Worm (Caenorhabditis elegans): Measurements from ENCODE around the gene sams-1.

sams-1 gene

DNA sequence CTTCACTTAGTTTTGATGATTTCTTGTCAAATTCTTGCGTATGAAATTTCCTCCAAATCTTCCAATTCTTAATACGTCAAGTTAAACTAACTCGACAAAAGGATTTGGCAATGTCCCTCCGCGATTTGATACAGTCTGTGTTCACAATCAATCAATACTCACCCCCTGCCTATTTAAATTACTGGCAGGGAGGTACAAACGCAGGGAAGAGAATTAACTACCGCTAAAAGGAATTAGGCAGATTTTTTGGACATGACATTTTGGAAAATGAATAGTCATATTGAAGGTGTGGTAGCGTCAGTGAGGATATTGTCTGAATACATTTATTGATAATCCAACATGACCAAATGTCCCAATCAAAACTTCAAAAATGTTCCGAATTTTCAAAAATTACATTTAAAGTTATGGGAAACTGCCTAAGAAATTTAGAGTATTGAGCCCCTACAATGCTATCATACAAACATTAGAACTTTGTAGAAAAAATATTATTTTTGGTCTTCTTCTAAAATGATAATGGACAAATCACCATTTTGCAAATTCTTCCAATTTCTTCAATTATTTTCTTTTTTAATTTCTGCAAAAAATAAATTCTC, 28.3 kb upstream of the sams-1 start (continued):
- TF ChIP-seq nhr-237 (tag; optimal IDR thresholded peaks at IDR 0.05) (peak; percentile 90), nhr-11 (tag; optimal IDR thresholded peaks at IDR 0.05) (peak; percentile 99), hmg-1.1 (GFP tag; IDR thresholded peaks at IDR 0.05) (peak; percentile 99), ztf-7 (tag; optimal IDR thresholded peaks at IDR 0.05) (peak; percentile 97), pha-4 (GFP tag; IDR thresholded peaks at IDR 0.05) (peak; percentile 97), pha-4 (tag; optimal IDR thresholded peaks at IDR 0.05) (peak; percentile 78), hlh-11 (tag; optimal IDR thresholded peaks at IDR 0.05) (peak; percentile 97), F37D6.2 (tag; optimal IDR thresholded peaks at IDR 0.05) (peak; percentile 99), fkh-10 (GFP tag; optimal IDR thresholded peaks at IDR 0.05) (peak; percentile 98), saeg-2 (GFP tag; IDR thresholded peaks at IDR 0.05) (peak; percentile 95), T26A8.4 (GFP tag; IDR thresholded peaks at IDR 0.05) (peak; percentile 99), unc-130 (GFP tag; optimal IDR thresholded peaks at IDR 0.05) (peak; percentile 42), php-3 (GFP tag; IDR thresholded peaks at IDR 0.05) (peak; percentile 96), spr-3 (GFP tag; optimal IDR thresholded peaks at IDR 0.05) (peak; percentile 98), madf-9 (GFP tag; conservative IDR thresholded peaks at IDR 0.05) (peak; percentile 97), R02D3.7 (tag; optimal IDR thresholded peaks at IDR 0.05) (peak; percentile 1), ceh-44 (GFP tag; IDR thresholded peaks at IDR 0.05) (no peak), dmd-8 (GFP tag; IDR thresholded peaks at IDR 0.05) (peak; percentile 72), ZK546.5 (tag; optimal IDR thresholded peaks at IDR 0.05) (peak; percentile 31 to 75), mxl-3 (GFP tag; optimal IDR thresholded peaks at IDR 0.05) (peak; percentile 92), skn-1 (tag; optimal IDR thresholded peaks at IDR 0.05) (no peak), daf-19 (GFP tag; conservative IDR thresholded peaks at IDR 0.05) (peak; percentile 96), fos-1 (tag; optimal IDR thresholded peaks at IDR 0.05) (peak; percentile 85), set-16 (GFP tag; IDR thresholded peaks at IDR 0.05) (no peak), zag-1 (tag; optimal IDR thresholded peaks at IDR 0.05) (peak; percentile 94), hif-1 (tag; optimal IDR thresholded peaks at IDR 0.05) (peak; percentile 82 to 92), nhr-111 (GFP tag; optimal IDR thresholded peaks at IDR 0.05) (peak; percentile 36), egl-27 (tag; optimal IDR thresholded peaks at IDR 0.05) (peak; percentile 52), vab-7 (GFP tag; IDR thresholded peaks at IDR 0.05) (peak; percentile 87), aly-2 (tag; optimal IDR thresholded peaks at IDR 0.05) (no peak), tra-1 (GFP tag; IDR thresholded peaks at IDR 0.05) (peak; percentile 95), egl-43 (GFP tag; IDR thresholded peaks at IDR 0.05) (peak; percentile 98), zfp-3 (GFP tag; conservative IDR thresholded peaks at IDR 0.05) (peak; percentile 94), mxl-2 (GFP tag; conservative IDR thresholded peaks at IDR 0.05) (peak; percentile 84), F26F4.8 (GFP tag; conservative IDR thresholded peaks at IDR 0.05) (no peak), rbr-2 (tag; optimal IDR thresholded peaks at IDR 0.05) (peak; percentile 99), nhr-25 (tag; optimal IDR thresholded peaks at IDR 0.05; ENCODE audit: borderline replicate concordance, insufficient read depth) (peak; percentile 97), dpl-1 (GFP tag; optimal IDR thresholded peaks at IDR 0.05) (peak; percentile 76), lsy-2 (tag; optimal IDR thresholded peaks at IDR 0.05) (peak; percentile 96 to 97), lin-38 (GFP tag; IDR thresholded peaks at IDR 0.05) (peak; percentile 88), nhr-77 (tag; optimal IDR thresholded peaks at IDR 0.05) (peak; percentile 100), lim-7 (GFP tag; IDR thresholded peaks at IDR 0.05) (no peak), nhr-42 (GFP tag; IDR thresholded peaks at IDR 0.05) (peak; percentile 99), nhr-10 (tag; optimal IDR thresholded peaks at IDR 0.05) (peak; percentile 99), ama-1 (optimal IDR thresholded peaks at IDR 0.05) (no peak), lin-29 (GFP tag; IDR thresholded peaks at IDR 0.05) (peak; percentile 89), dmd-9 (GFP tag; IDR thresholded peaks at IDR 0.05) (peak; percentile 88), sdz-12 (GFP tag; optimal IDR thresholded peaks at IDR 0.05) (peak; percentile 91), dmd-6 (GFP tag; IDR thresholded peaks at IDR 0.05) (peak; percentile 97), D1046.2 (GFP tag; IDR thresholded peaks at IDR 0.05) (peak; percentile 89; the same call in 1 of the 2 replicates), ceh-32 (tag; optimal IDR thresholded peaks at IDR 0.05; ENCODE audit: poor library complexity) (peak; percentile 88)

Measured in whole organism, L4 larva.